Worm (Caenorhabditis elegans) whole organism, late embryonic: ENCODE data around the gene K07H8.2.

ENCODE experiments used
- C08G9.2 ChIP-seq: sonication (generic microtip); optimal IDR thresholded peaks from 2 replicates; lab custom pipeline; 2016; ENCODE audit warnings: mild to moderate bottlenecking, missing genetic modification characterization, moderate library complexity, missing compliant biosample characterization
- F13H6.1 ChIP-seq: sonication (generic microtip); optimal IDR thresholded peaks from 2 replicates; lab custom pipeline; 2016; ENCODE audit warnings: missing genetic modification characterization, missing compliant biosample characterization
- T23F11.4 ChIP-seq: fragments of 200-800 bp; sonication (Bioruptor generic); optimal IDR thresholded peaks from 2 replicates; lab custom pipeline; 2018; ENCODE audit warnings: mild to moderate bottlenecking, missing genetic modification characterization, missing compliant biosample characterization
- Y22D7AL.16 ChIP-seq: sonication (generic microtip); optimal IDR thresholded peaks from 2 replicates; lab custom pipeline; 2016; ENCODE audit warnings: missing genetic modification characterization, missing compliant biosample characterization
- ahr-1 ChIP-seq: sonication (generic microtip); optimal IDR thresholded peaks from 2 replicates; lab custom pipeline; 2016; ENCODE audit warnings: missing genetic modification characterization, missing compliant biosample characterization
- ama-1 ChIP-seq: fragments of 150-350 bp; optimal IDR thresholded peaks from 2 replicates; lab custom pipeline; 2014
- ceh-14 ChIP-seq: sonication (generic microtip); optimal IDR thresholded peaks from 2 replicates; lab custom pipeline; 2016; ENCODE audit warnings: missing genotype, missing genetic modification characterization, missing compliant biosample characterization
- ceh-24 ChIP-seq: sonication (generic microtip); optimal IDR thresholded peaks from 2 replicates; lab custom pipeline; 2016; ENCODE audit warnings: mild to moderate bottlenecking, missing genetic modification characterization, missing compliant biosample characterization
- ceh-34 ChIP-seq: sonication (generic microtip); optimal IDR thresholded peaks from 2 replicates; lab custom pipeline; 2016; ENCODE audit warnings: mild to moderate bottlenecking, missing genetic modification characterization, missing compliant biosample characterization
- ceh-45 ChIP-seq: fragments of 200-800 bp; sonication (Bioruptor generic); IDR thresholded peaks from 2 replicates; pipeline ENCODE4 v1.3.6; 2022; ENCODE audit warnings: missing genetic modification reagents, missing genetic modification characterization, missing compliant biosample characterization
- ceh-6 ChIP-seq: fragments of 200-800 bp; sonication (Bioruptor generic); optimal IDR thresholded peaks from 2 replicates; lab custom pipeline; 2018; ENCODE audit warnings: mild to moderate bottlenecking, missing genetic modification characterization, missing compliant biosample characterization
- dmd-4 ChIP-seq: sonication (generic microtip); optimal IDR thresholded peaks from 2 replicates; lab custom pipeline; 2016; ENCODE audit warnings: borderline replicate concordance, missing genetic modification characterization, missing compliant biosample characterization
- dve-1 ChIP-seq: sonication (generic microtip); optimal IDR thresholded peaks from 2 replicates; lab custom pipeline; 2017; ENCODE audit warnings: antibody characterized with exemption, mild to moderate bottlenecking, missing genetic modification characterization, missing compliant biosample characterization
- eyg-1 ChIP-seq: sonication (generic microtip); optimal IDR thresholded peaks from 2 replicates; lab custom pipeline; 2016; ENCODE audit warnings: missing genotype, missing genetic modification characterization, missing compliant biosample characterization
- fax-1 ChIP-seq: sonication (generic microtip); optimal IDR thresholded peaks from 2 replicates; lab custom pipeline; 2016; ENCODE audit warnings: missing genotype, missing genetic modification characterization, missing compliant biosample characterization
- fkh-10 ChIP-seq: fragments of 150-350 bp; optimal IDR thresholded peaks from 2 replicates; lab custom pipeline; 2014; ENCODE audit warnings: missing biosample characterization, missing genetic modification reagents, missing genetic modification characterization
- fkh-6 ChIP-seq: sonication (generic microtip); optimal IDR thresholded peaks from 2 replicates; lab custom pipeline; 2016; ENCODE audit warnings: missing genetic modification characterization, missing compliant biosample characterization
- hlh-30 ChIP-seq: sonication (generic microtip); optimal IDR thresholded peaks from 2 replicates; lab custom pipeline; 2017; ENCODE audit warnings: antibody characterized with exemption, missing genetic modification characterization, missing compliant biosample characterization; ENCODE audit not compliant: insufficient read depth
- hlh-8 ChIP-seq: sonication (generic microtip); optimal IDR thresholded peaks from 2 replicates; lab custom pipeline; 2016; ENCODE audit warnings: missing genotype, missing genetic modification characterization, missing compliant biosample characterization
- lin-11 ChIP-seq: fragments of 200-800 bp; sonication (Bioruptor generic); optimal IDR thresholded peaks from 2 replicates; lab custom pipeline; 2018; ENCODE audit warnings: mild to moderate bottlenecking, missing genetic modification characterization, missing compliant biosample characterization
- mec-3 ChIP-seq: sonication (generic microtip); optimal IDR thresholded peaks from 2 replicates; lab custom pipeline; 2016; ENCODE audit warnings: borderline replicate concordance, missing genetic modification characterization, missing compliant biosample characterization
- npax-4 ChIP-seq: sonication (generic microtip); optimal IDR thresholded peaks from 2 replicates; lab custom pipeline; 2016; ENCODE audit warnings: missing genetic modification characterization, missing compliant biosample characterization
- odd-2 ChIP-seq: sonication (generic microtip); optimal IDR thresholded peaks from 2 replicates; lab custom pipeline; 2017; ENCODE audit warnings: antibody characterized with exemption, mild to moderate bottlenecking, missing genetic modification characterization, missing compliant biosample characterization
- pat-9 ChIP-seq: fragments of 200-800 bp; sonication (Bioruptor generic); optimal IDR thresholded peaks from 2 replicates; lab custom pipeline; 2018; ENCODE audit warnings: mild to moderate bottlenecking, missing genetic modification characterization, moderate library complexity, missing compliant biosample characterization
- pax-1 ChIP-seq: fragments of 150-350 bp; optimal IDR thresholded peaks from 2 replicates; lab custom pipeline; 2014; ENCODE audit warnings: missing biosample characterization, missing genetic modification characterization
- pha-2 ChIP-seq: sonication (generic microtip); optimal IDR thresholded peaks from 2 replicates; lab custom pipeline; 2017; ENCODE audit warnings: mild to moderate bottlenecking, missing genetic modification characterization, missing compliant biosample characterization
- pha-4 ChIP-seq: fragments of 150-350 bp; optimal IDR thresholded peaks from 2 replicates; lab custom pipeline; 2018; ENCODE audit warnings: missing biosample characterization, missing genetic modification reagents, missing genetic modification characterization
- pros-1 ChIP-seq: fragments of 150-350 bp; optimal IDR thresholded peaks from 2 replicates; lab custom pipeline; 2014; ENCODE audit warnings: missing biosample characterization, missing genetic modification reagents, missing genetic modification characterization
- ref-2 ChIP-seq: sonication (generic microtip); optimal IDR thresholded peaks from 2 replicates; lab custom pipeline; 2016; ENCODE audit warnings: missing genetic modification characterization, missing compliant biosample characterization
- syd-9 ChIP-seq: sonication (generic microtip); optimal IDR thresholded peaks from 2 replicates; lab custom pipeline; 2016; ENCODE audit warnings: mild to moderate bottlenecking, missing genetic modification characterization, moderate library complexity, missing compliant biosample characterization
- tbx-7 ChIP-seq: sonication (generic microtip); optimal IDR thresholded peaks from 2 replicates; lab custom pipeline; 2016; ENCODE audit warnings: missing genotype, missing genetic modification characterization, missing compliant biosample characterization
- unc-42 ChIP-seq: sonication (generic microtip); optimal IDR thresholded peaks from 2 replicates; lab custom pipeline; 2016; ENCODE audit warnings: missing genotype, missing genetic modification characterization, missing compliant biosample characterization
- unc-55 ChIP-seq: sonication (generic microtip); optimal IDR thresholded peaks from 2 replicates; lab custom pipeline; 2017; ENCODE audit warnings: missing biosample characterization, missing genetic modification reagents, missing genetic modification characterization
- unc-86 ChIP-seq: sonication (generic microtip); optimal IDR thresholded peaks from 2 replicates; lab custom pipeline; 2016; ENCODE audit warnings: missing genetic modification characterization, missing compliant biosample characterization
- ztf-16 ChIP-seq: sonication (generic microtip); optimal IDR thresholded peaks from 2 replicates; lab custom pipeline; 2017; ENCODE audit warnings: missing genetic modification characterization, missing compliant biosample characterization

Gene K07H8.2

DNA sequence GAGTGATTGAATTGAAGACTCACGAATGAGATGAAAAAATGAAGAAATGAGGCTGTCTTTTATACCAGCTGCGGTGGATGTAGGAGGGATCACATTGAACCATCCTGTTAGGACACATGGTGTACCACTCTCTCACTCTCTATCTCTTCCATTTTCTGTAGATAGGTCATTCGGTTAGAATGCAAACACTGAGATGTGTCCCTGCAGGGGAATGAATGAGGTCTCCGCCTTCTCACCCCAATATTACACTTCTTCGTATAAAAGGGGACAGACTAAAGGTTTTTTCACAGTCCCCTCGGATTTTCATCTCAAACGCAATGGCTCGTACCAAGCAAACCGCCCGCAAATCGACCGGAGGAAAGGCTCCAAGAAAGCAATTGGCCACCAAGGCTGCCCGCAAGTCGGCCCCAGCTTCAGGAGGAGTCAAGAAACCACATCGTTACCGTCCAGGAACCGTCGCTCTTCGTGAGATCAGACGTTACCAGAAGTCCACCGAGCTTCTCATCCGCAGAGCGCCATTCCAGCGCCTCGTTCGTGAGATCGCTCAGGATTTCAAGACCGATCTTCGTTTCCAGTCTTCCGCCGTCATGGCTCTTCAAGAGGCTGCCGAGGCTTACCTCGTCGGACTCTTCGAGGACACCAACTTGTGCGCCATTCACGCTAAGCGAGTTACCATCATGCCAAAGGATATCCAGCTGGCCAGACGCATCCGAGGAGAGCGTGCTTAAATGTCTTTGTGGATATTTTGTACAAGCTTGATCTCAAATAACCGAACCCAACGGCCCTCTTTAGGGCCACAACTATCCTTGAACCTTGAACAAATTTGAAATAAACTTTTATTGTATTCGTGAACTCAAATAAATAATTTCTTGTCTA lies 42.9 kb downstream of the K07H8.2 start, which contains the start of gene his-32 (continued):
- TF ChIP-seq pat-9 (tag; lab: Kevin White, UChicago): peak; percentile 41
- no peak for TF ChIP-seq dmd-4 (tag; lab: Kevin White, UChicago)
- no peak for TF ChIP-seq ceh-45 (GFP tag; lab: Robert Waterston, UW)
- TF ChIP-seq T23F11.4 (GFP tag; lab: Kevin White, UChicago): no peak
- peak; percentile 34 for TF ChIP-seq dve-1 (tag; lab: Kevin White, UChicago)
- TF ChIP-seq ztf-16: peak; percentile 66
- TF ChIP-seq Y22D7AL.16 (tag; lab: Kevin White, UChicago): no peak
- TF ChIP-seq pha-4 (tag; lab: Kevin White, UChicago): no peak
- TF ChIP-seq odd-2 (tag; lab: Kevin White, UChicago): no peak
- no peak for TF ChIP-seq fax-1 (tag; lab: Kevin White, UChicago)
- no peak for TF ChIP-seq eyg-1
- TF ChIP-seq tbx-7 (tag; lab: Kevin White, UChicago): peak; percentile 79
- no peak for TF ChIP-seq npax-4 (tag; lab: Kevin White, UChicago)
- peak; percentile 19 for TF ChIP-seq unc-55
- peak; percentile 83 for TF ChIP-seq hlh-30 (tag; lab: Kevin White, UChicago)
- TF ChIP-seq pax-1 (tag; lab: Kevin White, UChicago): peak; percentile 85
- TF ChIP-seq fkh-10 (GFP tag; lab: Kevin White, UChicago): no peak
- no peak for TF ChIP-seq mec-3 (tag; lab: Kevin White, UChicago)
- TF ChIP-seq ceh-6 (GFP tag; lab: Kevin White, UChicago): no peak
- TF ChIP-seq ceh-24 (tag; lab: Kevin White, UChicago): no peak
- no peak for TF ChIP-seq hlh-8 (tag; lab: Kevin White, UChicago)
- peak; percentile 89 for TF ChIP-seq ama-1
- TF ChIP-seq C08G9.2 (tag; lab: Kevin White, UChicago): peak; percentile 24

DNA sequence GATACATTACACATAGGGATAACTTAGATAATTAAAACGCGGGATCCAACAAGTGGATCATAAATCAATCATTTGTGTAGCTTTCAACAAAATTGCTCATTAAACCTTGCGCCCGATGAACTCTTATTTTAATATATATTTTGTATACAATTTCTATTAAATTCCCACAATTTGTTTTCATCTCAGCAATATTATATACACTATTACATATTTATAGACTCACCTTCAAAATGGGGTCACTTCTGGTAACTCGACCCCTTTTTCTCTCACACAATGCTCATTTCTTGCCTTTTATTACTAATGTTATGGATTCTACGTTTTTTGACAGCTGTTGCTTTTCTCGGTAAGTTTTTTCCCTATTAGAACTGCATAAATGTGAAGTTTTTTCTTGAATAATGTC lies 48.3 kb downstream of the K07H8.2 start, which contains the start of gene lgc-6:
Gene lgc-6, plus strand, starts transcription at position 301 of the 400 bp plus-strand sequence.
- no peak for TF ChIP-seq T23F11.4 (GFP tag; lab: Kevin White, UChicago)
- TF ChIP-seq fkh-6 (tag; lab: Kevin White, UChicago): no peak
- no peak for TF ChIP-seq odd-2 (tag; lab: Kevin White, UChicago)
- no peak for TF ChIP-seq lin-11 (tag; lab: Kevin White, UChicago)
- no peak for TF ChIP-seq pha-2 (tag; lab: Kevin White, UChicago)
- TF ChIP-seq fax-1 (tag; lab: Kevin White, UChicago): no peak
- TF ChIP-seq ceh-34: no peak
- no peak for TF ChIP-seq unc-55
- no peak for TF ChIP-seq dve-1 (tag; lab: Kevin White, UChicago)
- no peak for TF ChIP-seq hlh-8 (tag; lab: Kevin White, UChicago)
- TF ChIP-seq F13H6.1: no peak
- no peak for TF ChIP-seq ref-2 (tag; lab: Kevin White, UChicago)
- no peak for TF ChIP-seq pros-1 (tag; lab: Kevin White, UChicago)
- TF ChIP-seq syd-9: no peak
- TF ChIP-seq ceh-14 (tag; lab: Kevin White, UChicago): no peak
- TF ChIP-seq pat-9 (tag; lab: Kevin White, UChicago): no peak
- TF ChIP-seq ahr-1 (tag; lab: Kevin White, UChicago): no peak
- no peak for TF ChIP-seq hlh-30 (tag; lab: Kevin White, UChicago)

DNA sequence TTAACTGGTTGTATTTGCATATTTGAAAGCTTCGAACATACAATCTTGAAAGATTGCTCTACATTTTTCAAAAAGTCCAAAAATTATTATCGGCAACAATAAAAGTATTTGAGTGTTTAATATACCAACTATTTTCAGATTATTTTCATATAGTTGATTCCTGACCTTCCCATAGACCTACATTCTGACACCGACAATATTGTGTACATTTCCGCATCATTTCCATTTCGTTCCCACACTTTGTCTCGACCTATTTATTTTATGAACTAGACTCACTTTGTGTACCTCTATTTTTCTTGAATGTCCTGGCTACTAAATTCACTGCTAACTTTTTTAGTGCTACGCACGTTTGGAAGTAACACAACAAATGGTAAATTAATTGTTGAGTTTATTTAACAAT lies 51.1 kb downstream of the K07H8.2 start, which contains the start of gene lgc-5:
Gene lgc-5, plus strand, starts transcription at position 301 of the 400 bp plus-strand sequence.
- TF ChIP-seq ceh-45 (GFP tag; lab: Robert Waterston, UW): no peak
- no peak for TF ChIP-seq unc-42
- no peak for TF ChIP-seq tbx-7 (tag; lab: Kevin White, UChicago)
- TF ChIP-seq unc-86 (tag; lab: Kevin White, UChicago): no peak
